Worm (Caenorhabditis elegans): ENCODE results near the gene acdh-13.

ce11 chrIV:8511056-8511455, 12.4 kb upstream of the acdh-13 start, which contains the start of gene mes-6:
- TF ChIP-seq nfya-1 (tag; optimal IDR thresholded peaks at IDR 0.05; ENCODE audit: borderline replicate concordance, insufficient read depth) (no peak), die-1 (tag; optimal IDR thresholded peaks at IDR 0.05) (no peak)

All from whole organism, young adult.